Worm (Caenorhabditis elegans) whole organism, L4/young adult: ENCODE measurements around the gene clec-42.

ENCODE experiments used
- W03F9.2 ChIP-seq: fragments of 150-350 bp; optimal IDR thresholded peaks from 2 replicates; lab custom pipeline; 2014; ENCODE audit warnings: missing biosample characterization, missing genetic modification characterization
- him-1 ChIP-seq: sonication (generic microtip); optimal IDR thresholded peaks from 2 replicates; lab custom pipeline; 2016; ENCODE audit warnings: missing genotype, missing genetic modification reagents, missing genetic modification characterization, missing compliant biosample characterization

DNA sequence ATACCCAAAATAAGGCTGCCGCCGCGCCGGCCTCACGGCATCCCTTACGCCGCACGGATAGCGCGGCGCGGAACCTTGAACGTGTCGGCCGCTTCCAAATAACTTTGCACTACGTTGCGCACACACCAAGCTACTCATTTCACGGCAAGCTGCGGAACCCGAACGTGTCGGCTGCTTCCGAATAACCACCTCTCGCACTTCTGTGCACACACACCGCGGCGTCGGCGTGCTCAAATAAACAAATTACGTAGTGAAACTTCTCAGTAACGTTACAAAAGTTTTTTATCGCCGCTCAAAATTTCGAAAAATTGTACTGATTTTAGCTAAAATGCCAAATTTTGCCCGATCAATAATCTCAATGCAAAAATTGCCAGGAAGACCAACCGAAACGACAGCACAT is 21.6 kb downstream of the clec-42 start:
- TF ChIP-seq him-1 (no peak), W03F9.2 (tag; lab: Kevin White, UChicago) (no peak)
